Worm (Caenorhabditis elegans) whole organism, L4 larva: ENCODE data around the gene M03C11.1.

ENCODE experiments used
- ZK337.2 ChIP-seq: fragments of 200-800 bp; sonication (Bioruptor generic); IDR thresholded peaks from 2 replicates; pipeline ENCODE4 v1.3.6; 2022; ENCODE audit warnings: missing genetic modification reagents, missing genetic modification characterization, missing compliant biosample characterization
- aha-1 ChIP-seq: fragments of 150-350 bp; peaks from one replicate; lab custom pipeline; 2014; ENCODE audit warnings: missing biosample characterization, missing genetic modification characterization
- jun-1 ChIP-seq: fragments of 150-350 bp; optimal IDR thresholded peaks from 2 replicates; lab custom pipeline; 2014; ENCODE audit warnings: missing biosample characterization, missing genetic modification reagents, missing genetic modification characterization
- nhr-25 ChIP-seq: sonication (generic microtip); optimal IDR thresholded peaks from 2 replicates; lab custom pipeline; 2017; ENCODE audit warnings: missing genetic modification characterization, mild to moderate bottlenecking, missing compliant biosample characterization, antibody characterized with exemption, moderate library complexity, borderline replicate concordance; ENCODE audit not compliant: insufficient read depth
- nhr-48 ChIP-seq: sonication (generic microtip); optimal IDR thresholded peaks from 2 replicates; lab custom pipeline; 2016; ENCODE audit warnings: mild to moderate bottlenecking, missing genetic modification characterization, missing compliant biosample characterization
- nhr-77 ChIP-seq: fragments of 150-350 bp; optimal IDR thresholded peaks from 2 replicates; lab custom pipeline; 2014; ENCODE audit warnings: missing biosample characterization, missing genetic modification characterization
- spr-1 ChIP-seq: sonication (generic microtip); optimal IDR thresholded peaks from 2 replicates; lab custom pipeline; 2016; ENCODE audit warnings: mild to moderate bottlenecking, missing genetic modification characterization, missing compliant biosample characterization

- TF ChIP-seq nhr-77 (tag; lab: Kevin White, UChicago) (no peak), nhr-25 (tag; lab: Kevin White, UChicago) (no peak), ZK337.2 (GFP tag; lab: Robert Waterston, UW) (no peak), nhr-48 (no peak), aha-1 (no peak), spr-1 (no peak), jun-1 (tag; lab: Kevin White, UChicago) (no peak)
Measured at ce11 chrIII:10427882-10428281, 32.0 kb upstream of the M03C11.1 start, which contains the start of gene prp-3.
